Fruit fly (Drosophila melanogaster) whole organism, embryonic: ENCODE measurements around the gene CG11790.
A peak's percentile ranks its signal among the peaks of the same experiment; 100 is the strongest.

Experiments
- Aef1 ChIP-seq: fragments of 200-800 bp; sonication (Bioruptor generic); IDR thresholded peaks from 3 replicates; pipeline ENCODE4 v1.3.6; 2022; ENCODE audit warnings: missing biosample characterization, missing genetic modification characterization
- Awh ChIP-seq: fragments of 200-800 bp; sonication (Bioruptor generic); IDR thresholded peaks from 2 replicates; pipeline ENCODE4, ENCODE4 v1.3.6; 2022; ENCODE audit warnings: missing biosample characterization, missing genetic modification characterization
- BtbVII ChIP-seq: fragments of 200-800 bp; sonication (Bioruptor generic); optimal IDR thresholded peaks from 3 replicates; lab custom pipeline; 2017; ENCODE audit warnings: missing biosample characterization, mild to moderate bottlenecking, missing genetic modification characterization
- CG10147 ChIP-seq: fragments of 200-800 bp; sonication (Bioruptor generic); optimal IDR thresholded peaks from 2 replicates; lab custom pipeline; 2019; ENCODE audit warnings: missing biosample characterization, mild to moderate bottlenecking, missing genetic modification characterization, moderate library complexity
- CG10431 ChIP-seq: fragments of 200-800 bp; sonication (Bioruptor generic); optimal IDR thresholded peaks from 3 replicates; lab custom pipeline; 2018; ENCODE audit warnings: missing biosample characterization, mild to moderate bottlenecking, missing genetic modification characterization
- CG15011 ChIP-seq: fragments of 200-800 bp; sonication (Bioruptor generic); optimal IDR thresholded peaks from 3 replicates; lab custom pipeline; 2018; ENCODE audit warnings: missing biosample characterization, mild to moderate bottlenecking, missing genetic modification characterization
- CG16779 ChIP-seq: fragments of 200-800 bp; sonication (Bioruptor generic); IDR thresholded peaks from 2 replicates; pipeline ENCODE4 v1.3.6; 2022; ENCODE audit warnings: missing biosample characterization, missing genetic modification characterization
- CG17359 ChIP-seq: fragments of 200-800 bp; sonication (Bioruptor generic); optimal IDR thresholded peaks from 3 replicates; lab custom pipeline; 2018; ENCODE audit warnings: missing biosample characterization, mild to moderate bottlenecking, missing genetic modification characterization, moderate library complexity
- CG18619 ChIP-seq: fragments of 200-800 bp; sonication (Bioruptor generic); optimal IDR thresholded peaks from 3 replicates; lab custom pipeline; 2017; ENCODE audit warnings: missing biosample characterization, mild to moderate bottlenecking, missing genetic modification characterization
- CG2116 ChIP-seq: fragments of 200-800 bp; sonication (Bioruptor generic); optimal IDR thresholded peaks from 3 replicates; lab custom pipeline; 2018; ENCODE audit warnings: missing biosample characterization, mild to moderate bottlenecking, missing genetic modification characterization
- CG2129 ChIP-seq: fragments of 200-800 bp; sonication (Bioruptor generic); IDR thresholded peaks from 2 replicates; pipeline ENCODE4 v1.3.6; 2022; ENCODE audit warnings: missing biosample characterization, missing genetic modification characterization; ENCODE audit not compliant: partially characterized antibody
- CG2199 ChIP-seq: fragments of 200-800 bp; sonication (Bioruptor generic); IDR thresholded peaks from 3 replicates; pipeline ENCODE4 v1.3.6; 2022; ENCODE audit warnings: missing biosample characterization, missing genetic modification characterization
- CG31441 ChIP-seq: fragments of 200-800 bp; sonication (Bioruptor generic); IDR thresholded peaks from 2 replicates; pipeline ENCODE4 v1.3.6; 2022; ENCODE audit warnings: missing biosample characterization, missing genetic modification characterization
- CG3281 ChIP-seq: fragments of 200-800 bp; sonication (Bioruptor generic); optimal IDR thresholded peaks from 3 replicates; lab custom pipeline; 2017; ENCODE audit warnings: missing biosample characterization, mild to moderate bottlenecking, missing genetic modification characterization
- CG33557 ChIP-seq: fragments of 200-800 bp; sonication (Bioruptor generic); optimal IDR thresholded peaks from 2 replicates; lab custom pipeline; 2019; ENCODE audit warnings: missing biosample characterization, mild to moderate bottlenecking, missing genetic modification characterization, moderate library complexity
- CG34376 ChIP-seq: fragments of 200-800 bp; sonication (Bioruptor generic); optimal IDR thresholded peaks from 2 replicates; lab custom pipeline; 2018; ENCODE audit warnings: missing biosample characterization, mild to moderate bottlenecking, missing genetic modification characterization
- CG3995 ChIP-seq: fragments of 200-800 bp; sonication (Bioruptor generic); optimal IDR thresholded peaks from 3 replicates; lab custom pipeline; 2016; ENCODE audit warnings: missing biosample characterization, missing genetic modification characterization
- CG6689 ChIP-seq: fragments of 200-800 bp; sonication (Bioruptor generic); IDR thresholded peaks from 2 replicates; pipeline ENCODE4 v1.3.6; 2022; ENCODE audit warnings: missing biosample characterization, missing genetic modification characterization
- CG8290 ChIP-seq, 3 experiments: fragments of 200-800 bp; sonication (Bioruptor generic); optimal IDR thresholded peaks; 2 replicates each; lab custom pipeline; 2016 to 2019; ENCODE audit warnings: missing biosample characterization in 3 of 3, missing genetic modification characterization in 3 of 3, mild to moderate bottlenecking in 2 of 3, moderate library complexity in 1 of 3
- CG9215 ChIP-seq: fragments of 200-800 bp; sonication (Bioruptor generic); IDR thresholded peaks from 2 replicates; pipeline ENCODE4 v1.3.6; 2022; ENCODE audit warnings: missing biosample characterization, missing genetic modification characterization
- D ChIP-seq, 2 experiments: fragments of 200-800 bp in 1 of 2; fragments of >200 bp in 1 of 2; sonication (Bioruptor generic) in 1 of 2; optimal IDR thresholded peaks; 2 replicates in 1 of 2; 3 replicates in 1 of 2; lab custom pipeline; 2017; ENCODE audit warnings: mild to moderate bottlenecking in 1 of 2, missing biosample characterization in 1 of 2, missing genetic modification characterization in 1 of 2, missing genetic modification reagents in 1 of 2
- Doc2 ChIP-seq: fragments of 200-800 bp; sonication (Bioruptor generic); IDR thresholded peaks from 2 replicates; pipeline ENCODE4 v1.3.6; 2022; ENCODE audit warnings: missing biosample characterization, missing genetic modification characterization
- E2f1 ChIP-seq: fragments of 200-800 bp; sonication (Bioruptor generic); IDR thresholded peaks from 2 replicates; pipeline ENCODE4 v1.3.6; 2022; ENCODE audit warnings: missing biosample characterization, missing genetic modification characterization
- Lhr ChIP-seq: fragments of 200-800 bp; sonication (Bioruptor generic); optimal IDR thresholded peaks from 3 replicates; lab custom pipeline; 2017; ENCODE audit warnings: mild to moderate bottlenecking, missing biosample characterization, missing genetic modification reagents, missing genetic modification characterization
- MESR4 ChIP-seq: fragments of 200-800 bp; sonication (Bioruptor generic); optimal IDR thresholded peaks from 2 replicates; lab custom pipeline; 2018; ENCODE audit warnings: missing biosample characterization, mild to moderate bottlenecking, missing genetic modification characterization, moderate library complexity
- Med ChIP-seq: fragments of 200-800 bp; sonication (Bioruptor generic); peaks from one replicate; lab custom pipeline; 2016; ENCODE audit warnings: missing biosample characterization, missing genetic modification characterization, mild to moderate bottlenecking, inconsistent platforms, moderate library complexity
- Oaz ChIP-seq: fragments of 200-800 bp; sonication (Bioruptor generic); IDR thresholded peaks from 2 replicates; pipeline ENCODE4 v1.3.6; 2022; ENCODE audit warnings: missing biosample characterization, missing genetic modification characterization
- Side ChIP-seq: fragments of 200-800 bp; sonication (Bioruptor generic); optimal IDR thresholded peaks from 2 replicates; lab custom pipeline; 2016; ENCODE audit warnings: missing biosample characterization, missing genetic modification characterization
- Six4 ChIP-seq: fragments of 200-800 bp; sonication (Bioruptor generic); optimal IDR thresholded peaks from 2 replicates; lab custom pipeline; 2016; ENCODE audit warnings: missing biosample characterization, missing genetic modification characterization
- Sox102F ChIP-seq: fragments of 200-800 bp; sonication (Bioruptor generic); optimal IDR thresholded peaks from 2 replicates; lab custom pipeline; 2018; ENCODE audit warnings: missing biosample characterization, mild to moderate bottlenecking, missing genetic modification characterization, moderate library complexity
- Sry-δ ChIP-seq: fragments of 200-800 bp; sonication (Bioruptor generic); optimal IDR thresholded peaks from 2 replicates; lab custom pipeline; 2016; ENCODE audit warnings: missing biosample characterization, missing genetic modification characterization
- Taf1 ChIP-seq: fragments of 200-800 bp; sonication (Bioruptor generic); IDR thresholded peaks from 2 replicates; pipeline ENCODE4 v1.3.6; 2022; ENCODE audit warnings: missing biosample characterization, missing genetic modification characterization
- ac ChIP-seq: fragments of 200-800 bp; sonication (Bioruptor generic); optimal IDR thresholded peaks from 3 replicates; lab custom pipeline; 2017; ENCODE audit warnings: missing biosample characterization, mild to moderate bottlenecking, missing genetic modification characterization
- bab2 ChIP-seq: fragments of 200-800 bp; sonication (Bioruptor generic); optimal IDR thresholded peaks from 2 replicates; lab custom pipeline; 2016; ENCODE audit warnings: missing biosample characterization, missing genetic modification characterization
- bcd ChIP-seq: fragments of 200-800 bp; sonication (Bioruptor generic); optimal IDR thresholded peaks from 2 replicates; lab custom pipeline; 2017; ENCODE audit warnings: missing biosample characterization, mild to moderate bottlenecking, missing genetic modification characterization
- btn ChIP-seq: fragments of 200-800 bp; sonication (Bioruptor generic); optimal IDR thresholded peaks from 2 replicates; lab custom pipeline; 2016; ENCODE audit warnings: missing biosample characterization, missing genetic modification characterization
- chinmo ChIP-seq: fragments of 200-800 bp; sonication (Bioruptor generic); IDR thresholded peaks from 4 replicates; pipeline ENCODE4 v1.3.6; 2022; ENCODE audit warnings: missing biosample characterization, missing genetic modification characterization; ENCODE audit not compliant: partially characterized antibody
- dmrt99B ChIP-seq: fragments of 200-800 bp; sonication (Bioruptor generic); optimal IDR thresholded peaks from 2 replicates; lab custom pipeline; 2018; ENCODE audit warnings: missing biosample characterization, mild to moderate bottlenecking, missing genetic modification characterization, moderate library complexity
- emc ChIP-seq: fragments of 200-800 bp; sonication (Bioruptor generic); optimal IDR thresholded peaks from 2 replicates; lab custom pipeline; 2016; ENCODE audit warnings: missing biosample characterization, missing genetic modification characterization
- eyg ChIP-seq: fragments of 200-800 bp; sonication (Bioruptor generic); optimal IDR thresholded peaks from 3 replicates; lab custom pipeline; 2016; ENCODE audit warnings: missing biosample characterization, missing genetic modification characterization
- gfzf ChIP-seq: fragments of 200-800 bp; sonication (Bioruptor generic); optimal IDR thresholded peaks from 2 replicates; lab custom pipeline; 2016; ENCODE audit warnings: missing biosample characterization, mild to moderate bottlenecking, missing genetic modification characterization, moderate library complexity
- hkb ChIP-seq, 2 experiments: fragments of 200-800 bp in 1 of 2; fragments of >200 bp in 1 of 2; sonication (Bioruptor generic) in 1 of 2; IDR thresholded peaks in 1 of 2; optimal IDR thresholded peaks in 1 of 2; 2 replicates each; pipeline versions ENCODE4 v1.3.6 to Lab custom; 2017 to 2022; ENCODE audit warnings: missing biosample characterization in 1 of 2, missing genetic modification characterization in 1 of 2
- nerfin-1 ChIP-seq: fragments of 200-800 bp; sonication (Bioruptor generic); optimal IDR thresholded peaks from 3 replicates; lab custom pipeline; 2019; ENCODE audit warnings: missing biosample characterization, mild to moderate bottlenecking, missing genetic modification characterization, moderate library complexity
- oc ChIP-seq: fragments of 200-800 bp; sonication (Bioruptor generic); optimal IDR thresholded peaks from 2 replicates; lab custom pipeline; 2018; ENCODE audit warnings: missing biosample characterization, mild to moderate bottlenecking, missing genetic modification characterization, moderate library complexity
- org-1 ChIP-seq: fragments of 200-800 bp; sonication (Bioruptor generic); optimal IDR thresholded peaks from 2 replicates; lab custom pipeline; 2017; ENCODE audit warnings: missing biosample characterization, missing genetic modification characterization
- otp ChIP-seq: fragments of 200-800 bp; sonication (Bioruptor generic); IDR thresholded peaks from 3 replicates; pipeline ENCODE4, ENCODE4 v1.3.6; 2022; ENCODE audit warnings: missing biosample characterization, missing genetic modification characterization
- sna ChIP-seq: fragments of 200-800 bp; sonication (Bioruptor generic); IDR thresholded peaks from 2 replicates; pipeline ENCODE4 v1.3.6; 2022; ENCODE audit warnings: missing biosample characterization, missing genetic modification characterization; ENCODE audit not compliant: partially characterized antibody
- sr ChIP-seq: fragments of 200-800 bp; sonication (Bioruptor generic); IDR thresholded peaks from 3 replicates; pipeline ENCODE4 v1.3.6; 2022; ENCODE audit warnings: missing biosample characterization, missing genetic modification characterization
- tgo ChIP-seq: fragments of 200-800 bp; sonication (Bioruptor generic); IDR thresholded peaks from 3 replicates; pipeline ENCODE4 v1.3.6; 2022; ENCODE audit warnings: missing biosample characterization, missing genetic modification characterization
- wek ChIP-seq: fragments of 200-800 bp; sonication (Bioruptor generic); optimal IDR thresholded peaks from 3 replicates; lab custom pipeline; 2018; ENCODE audit warnings: missing biosample characterization, mild to moderate bottlenecking, missing genetic modification characterization, moderate library complexity

CG11790 gene

dm6 chr3R:25097486-25097885, 50.0 kb downstream of the CG11790 start, which contains the start of the genes CG33095 and CG33096:
CG33095 (plus strand) TSS chr3R:25097672.
CG33096 (plus strand) TSS chr3R:25097672.
- TF ChIP-seq Side (GFP tag; lab: Kevin White, UChicago) (no peak), btn (no peak), chinmo (GFP tag; lab: Robert Waterston, UW) (0 out of 4 replicates have a peak, but pooled peaks have one; percentile 38), nerfin-1 (tag; lab: Kevin White, UChicago) (no peak), emc (GFP tag; lab: Kevin White, UChicago) (no peak), CG2199 (no peak), ac (GFP tag; lab: Kevin White, UChicago) (no peak), Lhr (GFP tag; lab: Kevin White, UChicago) (peak; percentile 52), Doc2 (GFP tag; lab: Robert Waterston, UW) (no peak), CG2129 (no peak), CG3281 (GFP tag; lab: Kevin White, UChicago) (no peak), Sox102F (no peak), Sry-δ (peak; percentile 38), Med (GFP tag; lab: Kevin White, UChicago) (peak; percentile 77), CG16779 (GFP tag; lab: Robert Waterston, UW) (no peak), CG8290 (GFP tag; optimal IDR thresholded peaks at IDR 0.05; lab: Kevin White, UChicago) (peak; percentile 75), CG8290 (tag; optimal IDR thresholded peaks at IDR 0.05; lab: Kevin White, UChicago) (peak in 1 of 2 experiments; percentile 2), CG31441 (GFP tag; lab: Robert Waterston, UW) (no peak), MESR4 (GFP tag; lab: Kevin White, UChicago) (peak; percentile 92), CG3995 (peak; percentile 11), CG34376 (GFP tag; lab: Kevin White, UChicago) (no peak), sr (GFP tag; lab: Robert Waterston, UW) (no peak), CG9215 (GFP tag; lab: Robert Waterston, UW) (no peak), CG2116 (GFP tag; lab: Kevin White, UChicago) (peak; percentile 8), oc (tag; lab: Kevin White, UChicago) (no peak), CG18619 (GFP tag; lab: Kevin White, UChicago) (no peak), D (optimal IDR thresholded peaks at IDR 0.05; lab: Kevin White, UChicago) (no peak), D (GFP tag; optimal IDR thresholded peaks at IDR 0.05; lab: Kevin White, UChicago) (no peak), org-1 (no peak), eyg (GFP tag; lab: Kevin White, UChicago) (no peak), Aef1 (GFP tag; lab: Robert Waterston, UW) (no peak), tgo (GFP tag; lab: Robert Waterston, UW) (no peak), bcd (GFP tag; lab: Kevin White, UChicago) (no peak), bab2 (GFP tag; lab: Kevin White, UChicago) (no peak), Taf1 (no peak), gfzf (GFP tag; lab: Kevin White, UChicago) (peak; percentile 96), E2f1 (no peak), dmrt99B (no peak), Oaz (GFP tag; lab: Robert Waterston, UW) (no peak), Awh (no peak), hkb (optimal IDR thresholded peaks at IDR 0.05; lab: Kevin White, UChicago) (peak; percentile 31), hkb (GFP tag; IDR thresholded peaks at IDR 0.05; lab: Robert Waterston, UW) (no peak), CG10147 (no peak), CG6689 (GFP tag; lab: Robert Waterston, UW) (peak; percentile 85), CG15011 (no peak), CG33557 (GFP tag; lab: Kevin White, UChicago) (no peak), otp (no peak), CG17359 (no peak), wek (GFP tag; lab: Kevin White, UChicago) (no peak), sna (GFP tag; lab: Robert Waterston, UW) (no peak), Six4 (GFP tag; lab: Kevin White, UChicago) (no peak), CG10431 (GFP tag; lab: Kevin White, UChicago) (no peak), BtbVII (GFP tag; lab: Kevin White, UChicago) (no peak)
